Fruit fly (Drosophila melanogaster): Measurements from ENCODE around the gene dunk.

- TF ChIP-seq Clk (GFP tag; optimal IDR thresholded peaks at IDR 0.05) (no peak), Hr96 (GFP tag; optimal IDR thresholded peaks at IDR 0.05) (no peak), kay (GFP tag; ENCODE audit: borderline replicate concordance) (no peak), CG1620 (GFP tag; optimal IDR thresholded peaks at IDR 0.05) (no peak), Mnt (GFP tag; optimal IDR thresholded peaks at IDR 0.05) (no peak), cnc (optimal IDR thresholded peaks at IDR 0.05) (no peak), CG11617 (GFP tag; optimal IDR thresholded peaks at IDR 0.05) (no peak)
Measured at dm6 chr2L:22107204-22107603, 44.2 kb upstream of the dunk start, which contains the start of gene CG10834.

Measured in whole organism, adult.